Fruit fly (Drosophila melanogaster) whole organism: Measurements from ENCODE around the gene CG6330.

Experiments
- CG8478 ChIP-seq: fragments of >200 bp; optimal IDR thresholded peaks from 2 replicates; lab custom pipeline; 2018; ENCODE audit warnings: inconsistent platforms
- Dll ChIP-seq: fragments of >200 bp; optimal IDR thresholded peaks from 2 replicates; lab custom pipeline; 2017
- EcR ChIP-seq, 2 experiments: fragments of >200 bp; optimal IDR thresholded peaks; 2 replicates each; lab custom pipeline; 2017; ENCODE audit warnings: missing biosample characterization in 2 of 2, missing genetic modification characterization in 2 of 2, missing genetic modification reagents in 2 of 2
- pan ChIP-seq: fragments of >200 bp; optimal IDR thresholded peaks from 2 replicates; lab custom pipeline; 2017
- psq ChIP-seq: fragments of >200 bp; optimal IDR thresholded peaks from 2 replicates; lab custom pipeline; 2017
- usp ChIP-seq: fragments of >200 bp; optimal IDR thresholded peaks from 2 replicates; lab custom pipeline; 2017; ENCODE audit warnings: missing biosample characterization, missing genetic modification characterization, mixed read lengths

CG6330 gene

dm6 chr3R:26958314-26958979 lies at the start of gene CG6330:
CG6330 (minus strand) TSS chr3R:26958491.
- TF ChIP-seq psq (lab: Kevin White, UChicago) = no peak
- no peak for TF ChIP-seq CG8478
- TF ChIP-seq usp (GFP tag; lab: Kevin White, UChicago) = no peak
- TF ChIP-seq EcR (GFP tag; optimal IDR thresholded peaks at IDR 0.05; lab: Kevin White, UChicago) = no peak
- no peak for TF ChIP-seq Dll
- TF ChIP-seq pan = no peak

dm6 chr3R:27007022-27007421 lies 48.7 kb upstream of the CG6330 start, which contains the start of gene CG6295:
CG6295 (minus strand) TSS chr3R:27007055.
- TF ChIP-seq psq (lab: Kevin White, UChicago) (no peak), pan (no peak), CG8478 (no peak), Dll (no peak), usp (GFP tag; lab: Kevin White, UChicago) (no peak), EcR (GFP tag; optimal IDR thresholded peaks at IDR 0.05; lab: Kevin White, UChicago) (no peak)

DNA sequence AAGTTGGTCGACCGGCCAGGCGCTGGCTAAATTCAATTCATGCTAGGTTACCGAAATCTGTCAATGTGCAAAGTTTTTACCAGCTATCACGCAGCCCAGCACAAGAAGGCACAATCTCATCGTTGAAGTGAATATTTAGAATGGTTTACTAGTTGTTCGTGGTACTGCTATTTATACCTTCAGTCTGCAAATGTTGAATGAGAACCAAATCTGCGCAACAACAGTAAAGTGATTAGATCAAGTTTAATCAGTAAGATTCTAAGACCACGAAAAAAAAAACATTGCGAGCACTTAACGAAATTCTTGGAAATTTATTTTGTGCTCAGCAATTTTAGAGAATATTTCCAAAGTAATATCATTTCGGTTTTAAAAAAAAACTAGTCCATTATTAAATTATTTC lies 47.0 kb upstream of the CG6330 start, which contains the start of gene CG6296:
TSS of gene CG6296 (minus strand) at position 132 of the 400 bp plus-strand sequence.
- TF ChIP-seq psq (lab: Kevin White, UChicago) (no peak), pan (no peak), Dll (no peak), usp (GFP tag; lab: Kevin White, UChicago) (no peak), EcR (GFP tag; optimal IDR thresholded peaks at IDR 0.05; lab: Kevin White, UChicago) (no peak), CG8478 (no peak)

DNA sequence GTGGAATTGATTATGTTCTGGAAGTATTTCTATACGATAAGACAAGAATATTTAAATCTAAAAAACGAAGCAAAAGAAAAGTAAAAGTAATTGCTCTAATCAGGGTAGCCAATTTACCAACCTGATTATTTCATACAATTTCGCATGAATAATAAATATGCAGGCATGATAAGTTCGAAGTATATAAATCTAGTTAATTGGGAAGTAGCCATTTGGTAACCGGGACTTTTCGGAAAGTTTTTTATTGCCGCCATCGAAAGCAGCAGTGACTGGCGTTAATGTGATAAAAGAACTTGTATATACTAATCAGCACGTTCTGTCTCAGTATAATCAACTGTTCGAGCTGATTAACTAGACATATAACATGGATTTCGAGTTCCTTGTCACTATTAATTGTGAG lies 44.5 kb upstream of the CG6330 start:
- TF ChIP-seq CG8478 = no peak
- TF ChIP-seq psq (lab: Kevin White, UChicago) = no peak
- TF ChIP-seq pan = no peak
- TF ChIP-seq usp (GFP tag; lab: Kevin White, UChicago) = no peak
- no peak for TF ChIP-seq Dll
- TF ChIP-seq EcR (GFP tag; optimal IDR thresholded peaks at IDR 0.05; lab: Kevin White, UChicago) = no peak

DNA sequence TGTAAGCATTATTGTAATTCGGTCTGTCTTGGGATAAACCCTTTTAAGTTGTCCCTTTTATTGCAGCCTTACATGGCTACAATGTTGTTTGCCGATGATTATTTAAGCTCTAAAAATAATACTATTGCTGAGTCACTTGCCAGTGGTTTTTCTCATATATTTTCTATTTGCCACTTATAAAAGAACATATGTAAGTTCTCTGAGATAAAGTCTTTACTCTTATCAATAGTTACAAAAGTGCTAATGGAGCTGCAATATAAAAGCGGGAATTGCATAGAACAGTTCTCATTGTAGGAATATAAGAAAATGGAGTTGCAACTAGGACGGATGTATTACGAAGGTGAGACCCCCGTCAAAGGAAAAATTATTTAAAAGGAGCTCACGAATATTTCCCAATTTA lies 41.2 kb upstream of the CG6330 start, which contains the start of gene CG31077:
TSS of gene CG31077 (plus strand) at position 301 of the 400 bp plus-strand sequence.
- TF ChIP-seq CG8478 (no peak), pan (no peak)

dm6 chr3R:26996642-26997041 lies 38.4 kb upstream of the CG6330 start, which contains the start of gene RYa-R:
RYa-R (plus strand) TSS chr3R:26996980.
- TF ChIP-seq CG8478 (no peak), EcR (GFP tag; optimal IDR thresholded peaks at IDR 0.05; lab: Kevin White, UChicago) (no peak), psq (lab: Kevin White, UChicago) (no peak), Dll (no peak), usp (GFP tag; lab: Kevin White, UChicago) (no peak), pan (no peak)

DNA sequence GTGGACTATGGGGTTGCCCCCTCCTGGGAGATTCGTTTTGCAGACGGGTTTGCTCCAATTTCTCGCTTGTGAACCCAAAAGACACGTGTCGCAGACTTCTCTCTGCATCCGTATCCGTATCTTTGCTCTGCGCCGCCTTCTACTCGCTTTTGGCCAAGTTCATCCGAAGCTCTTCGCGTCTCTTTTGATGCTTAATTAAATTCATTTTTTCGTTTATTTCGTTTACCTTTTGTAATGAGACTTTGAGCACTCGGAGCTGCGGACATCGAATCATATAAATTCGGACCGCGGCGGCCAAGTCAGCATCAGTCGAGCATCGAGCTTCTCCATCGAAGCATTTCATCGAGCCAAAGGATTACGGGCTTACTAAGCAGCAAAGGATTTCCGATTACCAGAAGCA lies 36.2 kb upstream of the CG6330 start, which contains the start of gene TwdlC:
TSS of gene TwdlC (plus strand) at position 301 of the 400 bp plus-strand sequence.
- no peak for TF ChIP-seq CG8478
- TF ChIP-seq pan = no peak
- TF ChIP-seq usp (GFP tag; lab: Kevin White, UChicago) = no peak
- no peak for TF ChIP-seq EcR (GFP tag; optimal IDR thresholded peaks at IDR 0.05; lab: Kevin White, UChicago)

DNA sequence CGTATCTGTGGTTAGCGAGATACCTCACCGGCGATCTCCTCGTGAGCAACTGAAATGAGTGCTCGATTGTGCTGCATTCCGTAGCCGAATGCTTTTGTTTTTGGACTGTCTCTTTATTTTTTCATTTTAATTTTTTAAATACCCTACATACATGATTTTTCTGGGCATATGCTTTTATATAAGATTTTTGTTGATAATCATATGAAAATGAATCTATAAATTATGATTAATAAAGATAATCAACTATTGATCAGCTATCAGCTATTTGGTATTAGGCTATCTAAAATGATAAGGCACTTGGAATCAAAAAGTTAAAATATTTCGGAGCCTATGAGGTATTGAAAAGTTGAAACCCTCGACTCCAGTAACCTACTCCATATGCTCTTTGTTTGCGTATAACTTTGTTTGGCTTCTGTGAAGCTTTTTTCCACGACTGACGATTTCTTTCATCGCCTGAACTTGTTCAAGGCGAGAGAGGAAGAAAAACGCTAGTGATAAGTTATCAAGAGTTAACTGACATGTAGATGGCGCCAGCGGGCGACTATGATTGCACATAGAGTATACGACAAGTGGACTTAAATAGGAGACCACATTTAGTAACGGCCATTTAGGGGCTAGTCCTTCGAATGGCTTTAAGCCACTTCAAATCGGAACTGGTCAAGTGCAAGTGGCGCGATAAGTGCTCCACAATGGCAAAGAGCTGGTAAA lies 31.7 kb upstream of the CG6330 start, which contains the start of gene CG31076:
TSS of gene CG31076 (minus strand) at position 51 of the 708 bp plus-strand sequence.
- TF ChIP-seq Dll (no peak), EcR (GFP tag; optimal IDR thresholded peaks at IDR 0.05; lab: Kevin White, UChicago) (peak in 1 of 2 experiments; percentile 43), CG8478 (no peak), usp (GFP tag; lab: Kevin White, UChicago) (no peak), pan (peak; percentile 83)

dm6 chr3R:26988412-26988981 lies 30.2 kb upstream of the CG6330 start, which contains the start of gene CG31075:
CG31075 (minus strand) TSS chr3R:26988517.
- TF ChIP-seq psq (lab: Kevin White, UChicago) (peak; percentile 41), pan (no peak)

- no peak for TF ChIP-seq Dll
- no peak for TF ChIP-seq usp (GFP tag; lab: Kevin White, UChicago)
- no peak for TF ChIP-seq pan
- no peak for TF ChIP-seq psq (lab: Kevin White, UChicago)
- TF ChIP-seq EcR (GFP tag; optimal IDR thresholded peaks at IDR 0.05; lab: Kevin White, UChicago) = no peak
- no peak for TF ChIP-seq CG8478
Measured at dm6 chr3R:26987455-26987854, 29.2 kb upstream of the CG6330 start.

- TF ChIP-seq usp (GFP tag; lab: Kevin White, UChicago) = no peak
- TF ChIP-seq Dll = no peak
- TF ChIP-seq EcR (GFP tag; optimal IDR thresholded peaks at IDR 0.05; lab: Kevin White, UChicago) = no peak
- no peak for TF ChIP-seq CG8478
- TF ChIP-seq pan = no peak
- no peak for TF ChIP-seq psq (lab: Kevin White, UChicago)
Measured at dm6 chr3R:26984437-26984836, 26.1 kb upstream of the CG6330 start.

DNA sequence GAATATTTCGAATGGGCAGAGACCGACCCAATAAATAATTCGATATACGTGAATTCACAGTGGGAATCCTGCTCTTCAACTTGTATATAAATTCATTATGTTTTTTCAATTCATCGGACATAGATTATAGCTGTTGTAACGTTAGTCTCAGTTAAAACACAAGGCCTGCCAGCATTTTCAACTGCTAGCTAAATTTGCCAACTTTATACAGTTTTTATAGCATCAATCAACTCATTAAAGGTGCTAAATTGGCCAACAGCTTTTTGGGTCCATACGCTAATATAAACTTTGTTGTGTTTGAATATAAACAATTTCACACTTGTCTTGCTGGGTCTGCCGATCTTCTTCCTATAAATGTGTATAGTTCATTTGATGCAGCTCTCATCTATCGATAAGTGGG lies 23.8 kb upstream of the CG6330 start:
- no peak for TF ChIP-seq CG8478

DNA sequence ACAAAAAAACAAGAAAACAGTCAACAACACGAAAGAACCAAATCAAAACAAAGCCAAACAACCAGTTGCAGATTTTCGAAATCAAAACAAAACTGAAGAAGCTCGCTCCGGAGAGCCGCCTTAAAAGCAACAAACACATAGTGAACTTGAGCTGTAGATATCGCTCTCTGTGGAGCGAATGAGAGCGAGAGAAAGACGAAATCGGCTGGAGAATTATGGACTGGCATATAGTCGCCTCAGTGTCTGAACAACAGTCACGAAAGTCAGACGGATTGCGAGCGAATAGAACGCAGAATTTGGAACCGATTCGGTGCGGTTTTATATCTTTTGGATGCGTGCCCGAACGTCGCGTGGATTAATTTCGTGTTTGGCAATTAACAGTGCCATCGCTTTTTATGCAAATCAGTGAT lies 22.0 kb upstream of the CG6330 start:
- TF ChIP-seq pan (no peak), Dll (no peak), CG8478 (no peak), EcR (GFP tag; optimal IDR thresholded peaks at IDR 0.05; lab: Kevin White, UChicago) (no peak), psq (lab: Kevin White, UChicago) (no peak), usp (GFP tag; lab: Kevin White, UChicago) (no peak)
